Fruit fly (Drosophila melanogaster): ENCODE measurements around the gene mRpL49.

DNA sequence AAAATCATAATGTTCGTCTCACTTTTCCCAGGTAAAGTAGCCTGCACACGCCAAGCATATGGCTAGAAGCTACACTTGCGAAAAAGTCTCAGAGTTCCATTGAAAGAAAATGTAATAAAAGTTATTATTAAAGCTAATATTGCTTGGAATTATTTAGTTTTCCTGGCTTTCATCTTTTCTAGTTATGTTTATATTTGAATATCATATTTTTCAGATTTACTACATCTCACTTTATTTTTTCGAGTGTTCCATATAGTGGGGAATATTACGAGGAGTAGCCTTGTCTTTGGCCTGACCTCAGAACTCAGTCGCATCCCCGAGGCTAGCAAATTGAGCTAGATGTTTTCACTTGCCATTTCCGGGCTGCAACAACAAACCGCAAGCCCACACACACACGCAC is 19.4 kb upstream of the mRpL49 start:
- TF ChIP-seq Ets21C (GFP tag; optimal IDR thresholded peaks at IDR 0.05) (no peak), CG11294 (GFP tag; IDR thresholded peaks at IDR 0.05) (no peak), Ets96B (tag; optimal IDR thresholded peaks at IDR 0.05) (no peak), CG8119 (GFP tag; IDR thresholded peaks at IDR 0.05) (no peak)

All from whole organism, prepupa.